Fruit fly (Drosophila melanogaster) whole organism, embryonic: ENCODE measurements around the gene CG32388.

Experiments
- CG10267 ChIP-seq: fragments of 200-800 bp; sonication (Bioruptor generic); optimal IDR thresholded peaks from 2 replicates; lab custom pipeline; 2018; ENCODE audit warnings: missing biosample characterization, mild to moderate bottlenecking, missing genetic modification characterization, moderate library complexity
- CG11695 ChIP-seq: fragments of 200-800 bp; sonication (Bioruptor generic); IDR thresholded peaks from 3 replicates; pipeline ENCODE4 v1.3.6; 2022; ENCODE audit warnings: missing biosample characterization, missing genetic modification characterization
- CG12659 ChIP-seq: fragments of 200-800 bp; sonication (Bioruptor generic); optimal IDR thresholded peaks from 3 replicates; lab custom pipeline; 2017; ENCODE audit warnings: mild to moderate bottlenecking, missing biosample characterization, missing genetic modification reagents, missing genetic modification characterization
- CG13894 ChIP-seq: fragments of 200-800 bp; sonication (Bioruptor generic); optimal IDR thresholded peaks from 3 replicates; lab custom pipeline; 2018; ENCODE audit warnings: missing biosample characterization, mild to moderate bottlenecking, missing genetic modification characterization, moderate library complexity
- CG14441 ChIP-seq: fragments of 200-800 bp; sonication (Bioruptor generic); IDR thresholded peaks from 2 replicates; pipeline ENCODE4 v1.3.6; 2022; ENCODE audit warnings: missing biosample characterization, missing genetic modification characterization
- CG14710 ChIP-seq: fragments of 200-800 bp; sonication (Bioruptor generic); optimal IDR thresholded peaks from 3 replicates; lab custom pipeline; 2019; ENCODE audit warnings: missing biosample characterization, mild to moderate bottlenecking, missing genetic modification characterization, moderate library complexity
- CG15696 ChIP-seq: fragments of 200-800 bp; sonication (Bioruptor generic); optimal IDR thresholded peaks from 2 replicates; lab custom pipeline; 2019; ENCODE audit warnings: missing biosample characterization, mild to moderate bottlenecking, missing genetic modification characterization, moderate library complexity
- CG17361 ChIP-seq: fragments of 200-800 bp; sonication (Bioruptor generic); IDR thresholded peaks from 3 replicates; pipeline ENCODE4 v1.3.6; 2022; ENCODE audit warnings: missing biosample characterization, missing genetic modification characterization
- CG18764 ChIP-seq: fragments of 200-800 bp; sonication (Bioruptor generic); optimal IDR thresholded peaks from 3 replicates; lab custom pipeline; 2016; ENCODE audit warnings: missing biosample characterization, missing genetic modification characterization
- CG30020 ChIP-seq: fragments of 200-800 bp; optimal IDR thresholded peaks from 2 replicates; lab custom pipeline; 2019; ENCODE audit warnings: missing biosample characterization, mild to moderate bottlenecking, missing genetic modification characterization, moderate library complexity
- CG3838 ChIP-seq: fragments of 200-800 bp; sonication (Bioruptor generic); optimal IDR thresholded peaks from 3 replicates; lab custom pipeline; 2016; ENCODE audit warnings: missing biosample characterization, missing genetic modification characterization
- CG42726 ChIP-seq: fragments of 200-800 bp; sonication (Bioruptor generic); IDR thresholded peaks from 2 replicates; pipeline ENCODE4 v1.3.6; 2022; ENCODE audit warnings: missing biosample characterization, missing genetic modification characterization; ENCODE audit not compliant: partially characterized antibody
- CG4404 ChIP-seq: fragments of 200-800 bp; sonication (Bioruptor generic); IDR thresholded peaks from 2 replicates; pipeline ENCODE4 v1.3.6; 2022; ENCODE audit warnings: missing biosample characterization, missing genetic modification characterization
- CG6175 ChIP-seq: fragments of 200-800 bp; sonication (Bioruptor generic); IDR thresholded peaks from 3 replicates; pipeline ENCODE4 v1.3.6; 2022; ENCODE audit warnings: missing biosample characterization, missing genetic modification characterization
- CG6854 ChIP-seq: fragments of 200-800 bp; sonication (Bioruptor generic); optimal IDR thresholded peaks from 3 replicates; lab custom pipeline; 2017; ENCODE audit warnings: missing biosample characterization, mild to moderate bottlenecking, missing genetic modification characterization
- CG7271 ChIP-seq: fragments of 200-800 bp; sonication (Bioruptor generic); optimal IDR thresholded peaks from 2 replicates; lab custom pipeline; 2018; ENCODE audit warnings: missing biosample characterization, mild to moderate bottlenecking, missing genetic modification characterization, moderate library complexity
- CG7928 ChIP-seq: fragments of 200-800 bp; sonication (Bioruptor generic); optimal IDR thresholded peaks from 2 replicates; lab custom pipeline; 2017; ENCODE audit warnings: missing biosample characterization, mild to moderate bottlenecking, missing genetic modification characterization
- CG8281 ChIP-seq: fragments of 200-800 bp; sonication (Bioruptor generic); optimal IDR thresholded peaks from 2 replicates; lab custom pipeline; 2018; ENCODE audit warnings: missing biosample characterization, mild to moderate bottlenecking, missing genetic modification characterization, moderate library complexity
- CG8478 ChIP-seq: fragments of >200 bp; optimal IDR thresholded peaks from 2 replicates; lab custom pipeline; 2018
- CG9932 ChIP-seq: fragments of 200-800 bp; sonication (Bioruptor generic); IDR thresholded peaks from 2 replicates; pipeline ENCODE4 v1.3.6; 2022; ENCODE audit warnings: missing biosample characterization, missing genetic modification characterization
- Dfd ChIP-seq, 2 experiments: fragments of >200 bp; optimal IDR thresholded peaks; 2 replicates each; lab custom pipeline; 2017; ENCODE audit warnings: missing biosample characterization in 2 of 2, missing genetic modification characterization in 2 of 2
- E2f1 ChIP-seq: fragments of 200-800 bp; sonication (Bioruptor generic); IDR thresholded peaks from 2 replicates; pipeline ENCODE4 v1.3.6; 2022; ENCODE audit warnings: missing biosample characterization, missing genetic modification characterization
- Ets65A ChIP-seq: fragments of 200-800 bp; sonication (Bioruptor generic); peaks from one replicate; lab custom pipeline; 2016; ENCODE audit warnings: missing biosample characterization, missing genetic modification characterization
- Ets97D ChIP-seq: fragments of 200-800 bp; sonication (Bioruptor generic); optimal IDR thresholded peaks from 3 replicates; lab custom pipeline; 2016; ENCODE audit warnings: missing biosample characterization, missing genetic modification characterization
- Mrtf ChIP-seq: fragments of 200-800 bp; sonication (Bioruptor generic); IDR thresholded peaks from 3 replicates; pipeline ENCODE4 v1.3.6; 2022; ENCODE audit warnings: missing biosample characterization, missing genetic modification characterization
- Ravus ChIP-seq: fragments of 200-800 bp; sonication (Bioruptor generic); IDR thresholded peaks from 2 replicates; pipeline ENCODE4 v1.3.6; 2022; ENCODE audit warnings: missing biosample characterization, missing genetic modification characterization
- Side ChIP-seq: fragments of 200-800 bp; sonication (Bioruptor generic); optimal IDR thresholded peaks from 2 replicates; lab custom pipeline; 2016; ENCODE audit warnings: missing biosample characterization, missing genetic modification characterization
- Ssrp ChIP-seq: fragments of 200-800 bp; sonication (Bioruptor generic); optimal IDR thresholded peaks from 2 replicates; lab custom pipeline; 2018; ENCODE audit warnings: missing biosample characterization, mild to moderate bottlenecking, missing genetic modification characterization, moderate library complexity
- Taf1 ChIP-seq: fragments of 200-800 bp; sonication (Bioruptor generic); IDR thresholded peaks from 2 replicates; pipeline ENCODE4 v1.3.6; 2022; ENCODE audit warnings: missing biosample characterization, missing genetic modification characterization
- bab2 ChIP-seq: fragments of 200-800 bp; sonication (Bioruptor generic); optimal IDR thresholded peaks from 2 replicates; lab custom pipeline; 2016; ENCODE audit warnings: missing biosample characterization, missing genetic modification characterization
- btn ChIP-seq: fragments of 200-800 bp; sonication (Bioruptor generic); optimal IDR thresholded peaks from 2 replicates; lab custom pipeline; 2016; ENCODE audit warnings: missing biosample characterization, missing genetic modification characterization
- crc ChIP-seq: fragments of 200-800 bp; sonication (Bioruptor generic); optimal IDR thresholded peaks from 2 replicates; lab custom pipeline; 2016; ENCODE audit warnings: missing biosample characterization, missing genetic modification characterization
- dan ChIP-seq: fragments of 200-800 bp; sonication (Bioruptor generic); IDR thresholded peaks from 2 replicates; pipeline ENCODE4 v1.3.6; 2022; ENCODE audit warnings: missing biosample characterization, missing genetic modification characterization
- dati ChIP-seq: fragments of 200-800 bp; sonication (Bioruptor generic); IDR thresholded peaks from 2 replicates; pipeline ENCODE4 v1.3.6; 2022; ENCODE audit warnings: missing biosample characterization, missing genetic modification characterization
- gfzf ChIP-seq: fragments of 200-800 bp; sonication (Bioruptor generic); optimal IDR thresholded peaks from 2 replicates; lab custom pipeline; 2016; ENCODE audit warnings: missing biosample characterization, mild to moderate bottlenecking, missing genetic modification characterization, moderate library complexity
- grau ChIP-seq: fragments of 200-800 bp; optimal IDR thresholded peaks from 3 replicates; lab custom pipeline; 2019; ENCODE audit warnings: missing biosample characterization, mild to moderate bottlenecking, missing genetic modification characterization, moderate library complexity
- hb ChIP-seq: fragments of 200-800 bp; sonication (Bioruptor generic); IDR thresholded peaks from 3 replicates; pipeline ENCODE4 v1.3.6; 2022; ENCODE audit warnings: missing biosample characterization, missing genetic modification characterization; ENCODE audit not compliant: partially characterized antibody
- hkb ChIP-seq, 2 experiments: fragments of 200-800 bp in 1 of 2; fragments of >200 bp in 1 of 2; sonication (Bioruptor generic) in 1 of 2; IDR thresholded peaks in 1 of 2; optimal IDR thresholded peaks in 1 of 2; 2 replicates each; pipeline versions ENCODE4 v1.3.6 to Lab custom; 2017 to 2022; ENCODE audit warnings: missing biosample characterization in 1 of 2, missing genetic modification characterization in 1 of 2
- jing ChIP-seq: fragments of 200-800 bp; sonication (Bioruptor generic); optimal IDR thresholded peaks from 2 replicates; lab custom pipeline; 2018; ENCODE audit warnings: missing biosample characterization, mild to moderate bottlenecking, missing genetic modification characterization
- nmo ChIP-seq: fragments of 200-800 bp; sonication (Bioruptor generic); optimal IDR thresholded peaks from 2 replicates; lab custom pipeline; 2018; ENCODE audit warnings: missing biosample characterization, mild to moderate bottlenecking, missing genetic modification characterization, moderate library complexity
- pzg ChIP-seq: fragments of 200-800 bp; sonication (Bioruptor generic); optimal IDR thresholded peaks from 3 replicates; lab custom pipeline; 2018; ENCODE audit warnings: missing biosample characterization, mild to moderate bottlenecking, missing genetic modification characterization, moderate library complexity
- sd ChIP-seq: fragments of 200-800 bp; sonication (Bioruptor generic); optimal IDR thresholded peaks from 3 replicates; lab custom pipeline; 2018; ENCODE audit warnings: missing biosample characterization, mild to moderate bottlenecking, missing genetic modification characterization, moderate library complexity
- sens-2 ChIP-seq: fragments of 200-800 bp; sonication (Bioruptor generic); IDR thresholded peaks from 2 replicates; pipeline ENCODE4 v1.3.6; 2022; ENCODE audit warnings: missing biosample characterization, missing genetic modification characterization
- seq ChIP-seq: fragments of 200-800 bp; sonication (Bioruptor generic); IDR thresholded peaks from 2 replicates; pipeline ENCODE4 v1.3.6; 2022; ENCODE audit warnings: missing biosample characterization, missing genetic modification characterization
- shn ChIP-seq: fragments of 200-800 bp; sonication (Bioruptor generic); optimal IDR thresholded peaks from 3 replicates; lab custom pipeline; 2016; ENCODE audit warnings: missing biosample characterization, missing genetic modification characterization
- sima ChIP-seq: fragments of 200-800 bp; sonication (Bioruptor generic); optimal IDR thresholded peaks from 2 replicates; lab custom pipeline; 2016; ENCODE audit warnings: missing biosample characterization, missing genetic modification characterization
- sna ChIP-seq: fragments of 200-800 bp; sonication (Bioruptor generic); IDR thresholded peaks from 2 replicates; pipeline ENCODE4 v1.3.6; 2022; ENCODE audit warnings: missing biosample characterization, missing genetic modification characterization; ENCODE audit not compliant: partially characterized antibody
- ssp ChIP-seq: fragments of 200-800 bp; sonication (Bioruptor generic); IDR thresholded peaks from 2 replicates; pipeline ENCODE4 v1.3.6; 2022; ENCODE audit warnings: missing biosample characterization, missing genetic modification characterization
- tna ChIP-seq: fragments of 200-800 bp; sonication (Bioruptor generic); IDR thresholded peaks from 2 replicates; pipeline ENCODE4 v1.3.6; 2022; ENCODE audit warnings: missing biosample characterization, missing genetic modification characterization; ENCODE audit not compliant: partially characterized antibody
- tup ChIP-seq: fragments of 200-800 bp; sonication (Bioruptor generic); optimal IDR thresholded peaks from 2 replicates; lab custom pipeline; 2016; ENCODE audit warnings: missing biosample characterization, mild to moderate bottlenecking, missing genetic modification characterization, moderate library complexity

CG32388 gene

DNA sequence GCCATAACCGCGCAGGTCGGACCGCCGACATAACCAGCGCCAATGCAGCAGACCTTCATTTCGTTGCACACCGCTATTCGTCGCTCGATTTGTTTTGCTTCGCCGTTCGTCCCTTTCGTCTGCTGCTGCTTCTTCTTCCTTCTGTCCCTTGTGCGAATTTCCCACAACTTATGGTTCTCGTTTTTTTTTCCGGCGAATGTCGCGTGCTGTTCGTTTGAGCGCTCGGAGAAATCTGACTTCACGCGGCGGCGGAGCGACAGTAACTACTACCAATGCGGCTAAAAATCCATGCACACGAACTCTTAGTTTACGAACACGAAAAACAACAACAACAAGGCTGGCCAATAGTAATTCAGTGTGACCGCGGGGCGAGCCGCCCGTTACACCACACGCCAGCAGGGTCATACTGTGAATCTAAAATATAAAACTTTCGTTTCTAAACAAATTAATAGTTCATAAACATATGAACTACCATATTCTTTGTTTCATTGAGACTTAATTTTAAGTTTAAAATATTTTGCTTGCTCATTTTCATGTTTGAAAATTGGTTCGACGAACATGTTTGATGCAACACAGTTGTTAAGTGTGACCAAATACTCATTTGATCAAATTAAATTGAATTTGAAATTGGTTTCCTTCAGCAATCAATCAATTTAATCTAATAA lies 19.8 kb downstream of the CG32388 start, which contains the start of gene sgl (continued):
- TF ChIP-seq CG14710 (tag; lab: Kevin White, UChicago), result peak; percentile 63
- TF ChIP-seq CG10267 (tag; lab: Kevin White, UChicago), result peak; percentile 70
- 0 out of 2 replicates have a peak, but pooled peaks have one; percentile 18 for TF ChIP-seq CG14441
- peak; percentile 28 for TF ChIP-seq hkb (optimal IDR thresholded peaks at IDR 0.05; lab: Kevin White, UChicago)
- peak; percentile 23; the same call in 1 of the 2 replicates for TF ChIP-seq hkb (GFP tag; IDR thresholded peaks at IDR 0.05; lab: Robert Waterston, UW)
- TF ChIP-seq dati (GFP tag; lab: Robert Waterston, UW), result no peak
- TF ChIP-seq tup (GFP tag; lab: Kevin White, UChicago), result no peak
- no peak for TF ChIP-seq Taf1
- no peak for TF ChIP-seq E2f1 (GFP tag; lab: Robert Waterston, UW)
- TF ChIP-seq CG6175 (GFP tag; lab: Robert Waterston, UW), result no peak
- no peak for TF ChIP-seq Ssrp (tag; lab: Kevin White, UChicago)
- peak; percentile 66 for TF ChIP-seq CG12659 (GFP tag; lab: Kevin White, UChicago)
- peak; percentile 72 for TF ChIP-seq jing
- TF ChIP-seq CG42726 (GFP tag; lab: Robert Waterston, UW), result peak; percentile 82
- no peak for TF ChIP-seq Dfd (GFP tag; optimal IDR thresholded peaks at IDR 0.05; lab: Kevin White, UChicago)
- TF ChIP-seq Mrtf (GFP tag; lab: Robert Waterston, UW), result no peak
- TF ChIP-seq nmo (GFP tag; lab: Kevin White, UChicago), result peak; percentile 23
- no peak for TF ChIP-seq CG8281 (tag; lab: Kevin White, UChicago)
- no peak for TF ChIP-seq crc
- peak; percentile 48 for TF ChIP-seq CG9932
- peak; percentile 43 for TF ChIP-seq Ets65A (GFP tag; lab: Kevin White, UChicago)
- TF ChIP-seq shn (GFP tag; lab: Kevin White, UChicago), result peak; percentile 10
- 0 out of 3 replicates have a peak, but pooled peaks have one; percentile 6 for TF ChIP-seq CG17361 (GFP tag; lab: Robert Waterston, UW)
- peak; percentile 7 for TF ChIP-seq CG3838
- peak; percentile 13 for TF ChIP-seq CG6854 (GFP tag; lab: Kevin White, UChicago)
- no peak for TF ChIP-seq btn (GFP tag; lab: Kevin White, UChicago)
- no peak for TF ChIP-seq dan (GFP tag; lab: Robert Waterston, UW)
- no peak for TF ChIP-seq Ravus (GFP tag; lab: Robert Waterston, UW)
- TF ChIP-seq CG18764 (GFP tag; lab: Kevin White, UChicago), result no peak
- TF ChIP-seq CG30020, result peak; percentile 30
- TF ChIP-seq CG13894 (tag; lab: Kevin White, UChicago), result peak; percentile 73
- TF ChIP-seq CG7271 (tag; lab: Kevin White, UChicago), result no peak
- TF ChIP-seq sna, result peak; percentile 50; the same call in 1 of the 2 replicates
- no peak for TF ChIP-seq ssp
- peak; percentile 95 for TF ChIP-seq gfzf
- no peak for TF ChIP-seq sima (GFP tag; lab: Kevin White, UChicago)
- no peak for TF ChIP-seq CG4404 (GFP tag; lab: Robert Waterston, UW)
- TF ChIP-seq tna (GFP tag; lab: Robert Waterston, UW), result no peak; the same call in 1 of the 2 replicates
- TF ChIP-seq CG11695 (GFP tag; lab: Robert Waterston, UW), result no peak
- no peak for TF ChIP-seq bab2 (GFP tag; lab: Kevin White, UChicago)
- peak; percentile 7 for TF ChIP-seq CG15696 (tag; lab: Kevin White, UChicago)
- TF ChIP-seq pzg (GFP tag; lab: Kevin White, UChicago), result peak; percentile 82
- peak; percentile 26 for TF ChIP-seq Side
- TF ChIP-seq Ets97D (GFP tag; lab: Kevin White, UChicago), result peak; percentile 52
- peak; percentile 39 for TF ChIP-seq grau (tag; lab: Kevin White, UChicago)
- TF ChIP-seq seq (GFP tag; lab: Robert Waterston, UW), result peak; percentile 7; the same call in 1 of the 2 replicates
- no peak for TF ChIP-seq CG8478
- no peak for TF ChIP-seq sd
- peak; percentile 47 for TF ChIP-seq sens-2 (GFP tag; lab: Robert Waterston, UW)
- no peak for TF ChIP-seq hb (GFP tag; lab: Robert Waterston, UW)
- TF ChIP-seq CG7928 (GFP tag; lab: Kevin White, UChicago), result no peak
